Fruit fly (Drosophila melanogaster): ENCODE measurements around the gene CG44006.

The CG44006 gene

DNA sequence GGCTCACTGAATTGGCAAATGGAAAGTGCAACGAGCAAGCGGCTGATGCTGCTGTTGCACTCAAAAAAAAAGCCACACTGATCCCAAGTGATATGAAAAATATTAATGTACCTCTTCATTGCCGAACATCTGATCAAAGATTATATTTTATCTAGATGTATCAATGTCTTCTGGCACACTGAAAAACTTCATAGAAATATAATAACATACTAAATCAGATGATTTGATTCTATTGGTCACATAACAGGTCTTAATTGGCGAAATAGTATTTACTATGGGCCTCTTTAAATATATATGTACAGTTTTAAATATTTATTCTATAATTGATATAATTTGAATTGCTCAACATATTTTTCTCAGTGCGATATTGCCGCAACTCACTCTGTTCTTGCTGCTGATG lies 26.8 kb upstream of the CG44006 start:
- TF ChIP-seq CG14655 (GFP tag; optimal IDR thresholded peaks at IDR 0.05) (peak; percentile 89), CG10348 (GFP tag; IDR thresholded peaks at IDR 0.05) (no peak), CG17806 (tag; optimal IDR thresholded peaks at IDR 0.05) (peak; percentile 37), CG9948 (tag; optimal IDR thresholded peaks at IDR 0.05) (peak; percentile 52), Pif1A (GFP tag; optimal IDR thresholded peaks at IDR 0.05) (peak; percentile 37), CG12605 (GFP tag; IDR thresholded peaks at IDR 0.05) (0 out of 2 replicates have a peak, but pooled peaks have one; percentile 38), CG32121 (GFP tag; IDR thresholded peaks at IDR 0.05) (0 out of 2 replicates have a peak, but pooled peaks have one; percentile 15), CG8301 (tag; optimal IDR thresholded peaks at IDR 0.05) (peak; percentile 84), EcR (GFP tag; optimal IDR thresholded peaks at IDR 0.05) (no peak), Pif1B (GFP tag; optimal IDR thresholded peaks at IDR 0.05) (peak; percentile 20), Snoo (tag; optimal IDR thresholded peaks at IDR 0.05) (no peak)

DNA sequence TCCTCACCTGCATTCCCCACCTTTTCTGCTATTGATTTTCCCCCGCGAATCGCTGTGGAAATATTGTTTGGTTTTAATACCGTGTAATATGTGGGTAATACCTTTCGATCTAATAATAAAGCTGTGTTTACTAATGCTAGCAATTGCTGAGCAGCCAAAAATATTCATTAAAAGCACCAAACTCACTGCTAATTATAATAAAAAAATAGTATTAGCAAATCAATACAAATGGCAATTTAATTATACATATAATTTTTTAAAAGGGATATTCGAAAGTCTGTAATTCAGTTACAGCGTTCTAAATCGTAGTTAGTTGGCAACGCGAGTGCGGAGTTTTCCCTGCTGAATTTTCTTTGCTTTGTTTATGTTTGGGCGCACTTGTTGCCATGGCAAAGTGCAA lies 23.9 kb upstream of the CG44006 start:
- TF ChIP-seq fd96Ca (GFP tag; IDR thresholded peaks at IDR 0.05) (no peak), CG8301 (tag; optimal IDR thresholded peaks at IDR 0.05) (peak; percentile 10), CG32121 (GFP tag; IDR thresholded peaks at IDR 0.05) (peak; percentile 24; the same call in 1 of the 2 replicates), CG12605 (GFP tag; IDR thresholded peaks at IDR 0.05) (no peak)

DNA sequence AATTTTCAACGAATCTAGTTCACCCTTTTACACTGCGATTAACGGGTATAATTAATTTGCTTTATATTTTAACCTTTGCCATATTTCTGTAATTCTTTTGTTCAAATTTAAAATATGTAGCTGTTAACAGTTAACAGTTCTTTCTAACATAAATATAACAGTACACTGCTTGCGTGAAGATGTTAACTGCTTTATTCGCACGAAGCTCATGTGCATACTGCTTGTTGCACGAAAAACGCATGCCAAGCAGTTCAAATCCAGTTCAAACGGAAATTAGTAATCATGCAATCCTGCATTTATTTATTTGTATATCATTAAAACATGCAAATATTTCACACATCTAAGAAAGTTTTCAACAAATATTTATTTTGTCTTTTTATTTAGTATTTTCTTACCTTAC lies 18.1 kb upstream of the CG44006 start:
- TF ChIP-seq gl (tag; optimal IDR thresholded peaks at IDR 0.05) (no peak), CG13204 (GFP tag; optimal IDR thresholded peaks at IDR 0.05) (no peak), CG10348 (GFP tag; IDR thresholded peaks at IDR 0.05) (no peak), CG34367 (tag; optimal IDR thresholded peaks at IDR 0.05) (no peak), CG8159 (tag; optimal IDR thresholded peaks at IDR 0.05) (peak; percentile 17), fd96Ca (GFP tag; IDR thresholded peaks at IDR 0.05) (no peak), CG15710 (tag; optimal IDR thresholded peaks at IDR 0.05) (no peak), CG32121 (GFP tag; IDR thresholded peaks at IDR 0.05) (no peak), rn (GFP tag; IDR thresholded peaks at IDR 0.05) (no peak), CG4496 (GFP tag; IDR thresholded peaks at IDR 0.05) (no peak), CG9948 (tag; optimal IDR thresholded peaks at IDR 0.05) (no peak), EcR (GFP tag; optimal IDR thresholded peaks at IDR 0.05) (peak; percentile 50), Ets98B (GFP tag; IDR thresholded peaks at IDR 0.05) (no peak), Snoo (tag; optimal IDR thresholded peaks at IDR 0.05) (no peak), CG14655 (GFP tag; optimal IDR thresholded peaks at IDR 0.05) (no peak), Pif1B (GFP tag; optimal IDR thresholded peaks at IDR 0.05) (no peak), CG17806 (tag; optimal IDR thresholded peaks at IDR 0.05) (no peak), Pif1A (GFP tag; optimal IDR thresholded peaks at IDR 0.05) (no peak), CG8301 (tag; optimal IDR thresholded peaks at IDR 0.05) (no peak), D1 (tag; optimal IDR thresholded peaks at IDR 0.05) (peak; percentile 96), CG12605 (GFP tag; IDR thresholded peaks at IDR 0.05) (no peak)

DNA sequence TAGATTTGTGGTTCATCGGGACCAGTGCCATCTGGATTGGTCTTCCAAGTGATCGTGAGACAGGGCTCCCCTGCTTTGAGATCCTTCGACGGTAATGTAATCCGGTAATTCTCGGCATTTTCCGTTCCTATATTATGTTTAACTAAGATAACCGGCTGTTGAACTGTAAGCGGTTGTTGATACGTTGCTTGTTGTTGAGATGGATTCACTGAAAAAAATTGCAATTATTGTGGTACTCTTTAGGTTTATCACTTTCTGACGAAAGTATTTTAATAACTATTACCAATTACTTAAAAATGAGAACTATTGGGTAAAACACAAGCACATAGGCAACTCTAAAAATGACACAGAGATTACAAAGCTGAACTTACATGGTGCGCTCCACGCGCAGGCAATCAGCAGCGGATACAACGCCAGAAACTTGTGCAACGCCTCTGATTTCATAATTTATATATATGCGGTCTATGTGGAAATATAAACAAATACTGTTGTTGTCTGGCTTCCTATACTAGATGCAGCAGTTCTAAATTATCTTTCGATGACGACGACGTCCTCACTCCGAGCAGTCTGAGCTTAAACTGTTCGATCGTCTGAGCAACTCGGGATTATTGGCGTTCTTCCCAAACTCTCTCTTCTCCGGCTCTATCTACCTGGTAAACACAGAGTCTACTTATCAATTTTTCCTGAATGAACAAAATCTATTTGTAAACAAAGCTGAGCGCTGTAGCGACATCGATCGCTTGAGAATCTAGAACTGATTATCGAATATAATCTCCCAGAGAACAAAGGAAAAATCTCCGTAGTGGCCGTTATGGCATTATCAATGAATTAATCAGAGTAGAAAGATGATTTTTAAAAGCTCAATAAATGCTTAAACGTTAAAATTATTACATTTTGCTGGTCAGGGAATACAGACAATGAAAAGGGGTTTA lies 17.1 kb upstream of the CG44006 start, which contains the start of gene CG34253:
Gene CG34253, minus strand, starts transcription at position 567 of the 932 bp plus-strand sequence.
- TF ChIP-seq CG14655 (GFP tag; optimal IDR thresholded peaks at IDR 0.05) = peak; percentile 27
- no peak for TF ChIP-seq gl (tag; optimal IDR thresholded peaks at IDR 0.05)
- no peak for TF ChIP-seq Ets98B (GFP tag; IDR thresholded peaks at IDR 0.05)
- TF ChIP-seq Snoo (tag; optimal IDR thresholded peaks at IDR 0.05) = no peak
- TF ChIP-seq CG34367 (tag; optimal IDR thresholded peaks at IDR 0.05) = no peak
- peak; percentile 85 for TF ChIP-seq EcR (GFP tag; optimal IDR thresholded peaks at IDR 0.05)
- TF ChIP-seq CG12605 (GFP tag; IDR thresholded peaks at IDR 0.05) = no peak
- TF ChIP-seq CG4496 (GFP tag; IDR thresholded peaks at IDR 0.05) = no peak

DNA sequence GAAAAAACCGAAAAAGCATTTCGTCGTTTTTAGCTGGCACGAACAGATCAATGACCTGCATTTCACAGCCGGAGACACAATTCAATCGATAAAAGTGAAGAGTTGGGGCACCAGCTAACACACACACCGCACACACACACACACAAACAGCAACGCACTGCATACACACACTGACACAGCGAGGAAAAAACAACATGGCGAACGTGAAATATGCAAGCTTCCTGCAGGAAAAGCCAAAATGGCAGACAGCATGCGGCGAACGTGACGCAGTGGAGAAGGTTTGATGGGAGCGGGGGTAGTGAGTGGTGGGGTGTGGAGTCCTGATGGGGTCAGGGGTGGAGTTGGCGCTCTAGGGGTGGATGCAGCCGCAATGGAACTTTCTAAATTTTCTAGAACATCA lies 14.0 kb upstream of the CG44006 start:
- TF ChIP-seq CG9948 (tag; optimal IDR thresholded peaks at IDR 0.05) (no peak), EcR (GFP tag; optimal IDR thresholded peaks at IDR 0.05) (peak; percentile 68), CG14655 (GFP tag; optimal IDR thresholded peaks at IDR 0.05) (no peak)

DNA sequence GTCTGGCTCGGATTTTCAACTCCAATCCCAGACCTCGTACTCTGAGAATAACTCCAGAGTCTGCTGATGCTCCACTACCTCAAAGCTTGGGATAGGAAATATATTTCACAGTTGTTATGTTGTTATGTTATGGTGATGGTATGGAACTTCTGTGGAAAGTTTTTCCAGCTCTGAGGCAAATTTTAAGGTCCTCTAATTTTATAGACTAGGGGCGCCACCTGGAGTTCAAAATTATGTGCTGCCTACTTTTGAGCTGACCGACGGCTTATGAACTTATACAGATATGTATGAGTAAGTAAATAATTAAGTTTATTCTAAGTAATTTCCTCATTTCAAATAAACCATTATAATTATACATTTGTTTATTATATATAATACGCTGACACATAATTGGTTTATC lies 13.5 kb upstream of the CG44006 start:
- TF ChIP-seq CG14655 (GFP tag; optimal IDR thresholded peaks at IDR 0.05) (no peak), CG17806 (tag; optimal IDR thresholded peaks at IDR 0.05) (no peak), CG4496 (GFP tag; IDR thresholded peaks at IDR 0.05) (no peak), CG8159 (tag; optimal IDR thresholded peaks at IDR 0.05) (no peak), CG12605 (GFP tag; IDR thresholded peaks at IDR 0.05) (no peak), CG32121 (GFP tag; IDR thresholded peaks at IDR 0.05) (no peak), Snoo (tag; optimal IDR thresholded peaks at IDR 0.05) (no peak), CG15710 (tag; optimal IDR thresholded peaks at IDR 0.05) (no peak), Pif1B (GFP tag; optimal IDR thresholded peaks at IDR 0.05) (no peak), EcR (GFP tag; optimal IDR thresholded peaks at IDR 0.05) (no peak), Ets98B (GFP tag; IDR thresholded peaks at IDR 0.05) (no peak), CG13204 (GFP tag; optimal IDR thresholded peaks at IDR 0.05) (no peak), CG34367 (tag; optimal IDR thresholded peaks at IDR 0.05) (no peak), rn (GFP tag; IDR thresholded peaks at IDR 0.05) (no peak), CG8301 (tag; optimal IDR thresholded peaks at IDR 0.05) (no peak), CG10348 (GFP tag; IDR thresholded peaks at IDR 0.05) (no peak), CG9948 (tag; optimal IDR thresholded peaks at IDR 0.05) (no peak), Pif1A (GFP tag; optimal IDR thresholded peaks at IDR 0.05) (no peak), gl (tag; optimal IDR thresholded peaks at IDR 0.05) (no peak), fd96Ca (GFP tag; IDR thresholded peaks at IDR 0.05) (no peak)
